Fruit fly (Drosophila melanogaster) whole organism, embryonic: ENCODE measurements around the gene CG32074.
A peak's percentile ranks its signal among the peaks of the same experiment; 100 is the strongest.

Experiments
- Asciz ChIP-seq: fragments of 200-800 bp; sonication (Bioruptor generic); optimal IDR thresholded peaks from 2 replicates; lab custom pipeline; 2017; ENCODE audit warnings: missing biosample characterization, mild to moderate bottlenecking, missing genetic modification characterization, missing genetic modification reagents
- Atf3 ChIP-seq: fragments of 200-800 bp; sonication (Bioruptor generic); optimal IDR thresholded peaks from 3 replicates; lab custom pipeline; 2016; ENCODE audit warnings: missing biosample characterization, missing genetic modification characterization
- Blimp-1 ChIP-seq: fragments of 200-800 bp; sonication (Bioruptor generic); optimal IDR thresholded peaks from 3 replicates; lab custom pipeline; 2018; ENCODE audit warnings: missing biosample characterization, missing genetic modification characterization, mild to moderate bottlenecking, moderate library complexity, missing genetic modification reagents
- CG10274 ChIP-seq: fragments of 200-800 bp; sonication (Bioruptor generic); optimal IDR thresholded peaks from 3 replicates; lab custom pipeline; 2017; ENCODE audit warnings: missing biosample characterization, mild to moderate bottlenecking, missing genetic modification characterization
- CG10979 ChIP-seq: fragments of 200-800 bp; sonication (Bioruptor generic); optimal IDR thresholded peaks from 2 replicates; lab custom pipeline; 2018; ENCODE audit warnings: missing biosample characterization, mild to moderate bottlenecking, missing genetic modification characterization, moderate library complexity
- CG11247 ChIP-seq: fragments of 200-800 bp; sonication (Bioruptor generic); IDR thresholded peaks from 2 replicates; pipeline ENCODE4 v1.3.6; 2022; ENCODE audit warnings: missing biosample characterization, missing genetic modification characterization
- CG11504 ChIP-seq: fragments of 200-800 bp; sonication (Bioruptor generic); optimal IDR thresholded peaks from 3 replicates; lab custom pipeline; 2019; ENCODE audit warnings: missing biosample characterization, mild to moderate bottlenecking, missing genetic modification characterization, moderate library complexity
- CG14014 ChIP-seq: fragments of 200-800 bp; sonication (Bioruptor generic); IDR thresholded peaks from 2 replicates; pipeline ENCODE4 v1.3.6; 2022; ENCODE audit warnings: missing biosample characterization, missing genetic modification characterization
- CG14050 ChIP-seq: fragments of 200-800 bp; sonication (Bioruptor generic); IDR thresholded peaks from 3 replicates; pipeline ENCODE4 v1.3.6; 2022; ENCODE audit warnings: missing biosample characterization, missing genetic modification characterization
- CG15514 ChIP-seq: fragments of 200-800 bp; sonication (Bioruptor generic); optimal IDR thresholded peaks from 3 replicates; lab custom pipeline; 2017; ENCODE audit warnings: missing biosample characterization, missing genetic modification characterization, mild to moderate bottlenecking, moderate library complexity, missing genetic modification reagents
- CG17328 ChIP-seq: fragments of 200-800 bp; sonication (Bioruptor generic); IDR thresholded peaks from 2 replicates; pipeline ENCODE4 v1.3.6; 2022; ENCODE audit warnings: missing biosample characterization, missing genetic modification characterization
- CG18599 ChIP-seq: fragments of 200-800 bp; sonication (Bioruptor generic); optimal IDR thresholded peaks from 3 replicates; lab custom pipeline; 2017; ENCODE audit warnings: missing biosample characterization, missing genetic modification characterization, mild to moderate bottlenecking, moderate library complexity, missing genetic modification reagents
- CG2875 ChIP-seq: fragments of 200-800 bp; sonication (Bioruptor generic); optimal IDR thresholded peaks from 2 replicates; lab custom pipeline; 2017; ENCODE audit warnings: missing biosample characterization, mild to moderate bottlenecking, missing genetic modification characterization, missing genetic modification reagents
- CG2889 ChIP-seq: fragments of 200-800 bp; sonication (Bioruptor generic); IDR thresholded peaks from 3 replicates; pipeline ENCODE4 v1.3.6; 2022; ENCODE audit warnings: missing biosample characterization, missing genetic modification characterization
- CG3065 ChIP-seq: fragments of 200-800 bp; sonication (Bioruptor generic); optimal IDR thresholded peaks from 2 replicates; lab custom pipeline; 2016; ENCODE audit warnings: missing biosample characterization, missing genetic modification characterization
- CG34376 ChIP-seq: fragments of 200-800 bp; sonication (Bioruptor generic); optimal IDR thresholded peaks from 2 replicates; lab custom pipeline; 2018; ENCODE audit warnings: missing biosample characterization, mild to moderate bottlenecking, missing genetic modification characterization
- CG4820 ChIP-seq: fragments of 200-800 bp; sonication (Bioruptor generic); optimal IDR thresholded peaks from 3 replicates; lab custom pipeline; 2016; ENCODE audit warnings: missing biosample characterization, missing genetic modification characterization
- CG6813 ChIP-seq: fragments of 200-800 bp; sonication (Bioruptor generic); optimal IDR thresholded peaks from 2 replicates; lab custom pipeline; 2017; ENCODE audit warnings: missing biosample characterization, missing genetic modification characterization, mild to moderate bottlenecking, moderate library complexity, missing genetic modification reagents
- CG7928 ChIP-seq: fragments of 200-800 bp; sonication (Bioruptor generic); optimal IDR thresholded peaks from 2 replicates; lab custom pipeline; 2017; ENCODE audit warnings: missing biosample characterization, mild to moderate bottlenecking, missing genetic modification characterization
- CG9437 ChIP-seq: fragments of 200-800 bp; sonication (Bioruptor generic); optimal IDR thresholded peaks from 2 replicates; lab custom pipeline; 2018; ENCODE audit warnings: missing biosample characterization, mild to moderate bottlenecking, missing genetic modification characterization
- CG9609 ChIP-seq: fragments of 200-800 bp; sonication (Bioruptor generic); optimal IDR thresholded peaks from 3 replicates; lab custom pipeline; 2016; ENCODE audit warnings: missing biosample characterization, missing genetic modification characterization
- CG9727 ChIP-seq: fragments of 200-800 bp; sonication (Bioruptor generic); optimal IDR thresholded peaks from 3 replicates; lab custom pipeline; 2017; ENCODE audit warnings: missing biosample characterization, mild to moderate bottlenecking, missing genetic modification characterization
- Dll ChIP-seq: fragments of 200-800 bp; sonication (Bioruptor generic); IDR thresholded peaks from 4 replicates; pipeline ENCODE4 v1.3.6; 2022; ENCODE audit warnings: missing biosample characterization, missing genetic modification characterization; ENCODE audit not compliant: partially characterized antibody
- Dp ChIP-seq: fragments of 200-800 bp; sonication (Bioruptor generic); optimal IDR thresholded peaks from 2 replicates; lab custom pipeline; 2018; ENCODE audit warnings: missing biosample characterization, mild to moderate bottlenecking, missing genetic modification characterization, moderate library complexity
- H2.0 ChIP-seq: fragments of 200-800 bp; sonication (Bioruptor generic); IDR thresholded peaks from 2 replicates; pipeline ENCODE4 v1.3.6; 2022; ENCODE audit warnings: missing biosample characterization, missing genetic modification characterization
- HHEX ChIP-seq: fragments of 200-800 bp; sonication (Bioruptor generic); optimal IDR thresholded peaks from 3 replicates; lab custom pipeline; 2017; ENCODE audit warnings: missing biosample characterization, mild to moderate bottlenecking, missing genetic modification characterization, missing genetic modification reagents
- HLH3B ChIP-seq: fragments of 200-800 bp; sonication (Bioruptor generic); IDR thresholded peaks from 2 replicates; pipeline ENCODE4 v1.3.6; 2022; ENCODE audit warnings: missing biosample characterization, missing genetic modification characterization
- HLH4C ChIP-seq: fragments of 200-800 bp; sonication (Bioruptor generic); IDR thresholded peaks from 3 replicates; pipeline ENCODE4 v1.3.6; 2022; ENCODE audit warnings: missing biosample characterization, missing genetic modification characterization; ENCODE audit not compliant: partially characterized antibody
- Hmr ChIP-seq: fragments of 200-800 bp; sonication (Bioruptor generic); optimal IDR thresholded peaks from 3 replicates; lab custom pipeline; 2017; ENCODE audit warnings: mild to moderate bottlenecking, missing biosample characterization, missing genetic modification reagents, missing genetic modification characterization
- Hr39 ChIP-seq: fragments of >200 bp; optimal IDR thresholded peaks from 2 replicates; lab custom pipeline; 2017
- Nf-YA ChIP-seq: fragments of 200-800 bp; sonication (Bioruptor generic); IDR thresholded peaks from 2 replicates; pipeline ENCODE4 v1.3.6; 2022; ENCODE audit warnings: missing biosample characterization, missing genetic modification characterization
- Sox100B ChIP-seq: fragments of 200-800 bp; sonication (Bioruptor generic); optimal IDR thresholded peaks from 3 replicates; lab custom pipeline; 2018; ENCODE audit warnings: missing biosample characterization, mild to moderate bottlenecking, missing genetic modification characterization
- bowl ChIP-seq: fragments of 200-800 bp; sonication (Bioruptor generic); IDR thresholded peaks from 2 replicates; pipeline ENCODE4 v1.3.6; 2022; ENCODE audit warnings: missing biosample characterization, missing genetic modification characterization
- cg ChIP-seq: fragments of 200-800 bp; sonication (Bioruptor generic); optimal IDR thresholded peaks from 3 replicates; lab custom pipeline; 2019; ENCODE audit warnings: missing biosample characterization, mild to moderate bottlenecking, missing genetic modification characterization, moderate library complexity
- crol ChIP-seq: fragments of 200-800 bp; sonication (Bioruptor generic); IDR thresholded peaks from 2 replicates; pipeline ENCODE4 v1.3.6; 2022; ENCODE audit warnings: missing biosample characterization, missing genetic modification characterization
- emc ChIP-seq: fragments of 200-800 bp; sonication (Bioruptor generic); optimal IDR thresholded peaks from 2 replicates; lab custom pipeline; 2016; ENCODE audit warnings: missing biosample characterization, missing genetic modification characterization
- eve ChIP-seq, 2 experiments: fragments of >200 bp; optimal IDR thresholded peaks; 2 replicates each; lab custom pipeline; 2017; ENCODE audit warnings: missing biosample characterization in 2 of 2, missing genetic modification characterization in 2 of 2
- gro ChIP-seq: fragments of 200-800 bp; sonication (Bioruptor generic); optimal IDR thresholded peaks from 2 replicates; lab custom pipeline; 2016; ENCODE audit warnings: missing biosample characterization, missing genetic modification characterization
- kay ChIP-seq: fragments of 200-800 bp; sonication (Bioruptor generic); optimal IDR thresholded peaks from 2 replicates; lab custom pipeline; 2016; ENCODE audit warnings: missing biosample characterization, missing genetic modification characterization
- knrl ChIP-seq: fragments of 200-800 bp; sonication (Bioruptor generic); IDR thresholded peaks from 3 replicates; pipeline ENCODE4 v1.3.6; 2022; ENCODE audit warnings: missing biosample characterization, missing genetic modification characterization; ENCODE audit not compliant: partially characterized antibody
- lbe ChIP-seq: fragments of 200-800 bp; sonication (Bioruptor generic); optimal IDR thresholded peaks from 2 replicates; lab custom pipeline; 2016; ENCODE audit warnings: missing biosample characterization, mild to moderate bottlenecking, missing genetic modification characterization
- mam ChIP-seq: fragments of 200-800 bp; sonication (Bioruptor generic); optimal IDR thresholded peaks from 3 replicates; lab custom pipeline; 2016; ENCODE audit warnings: missing biosample characterization, missing genetic modification characterization
- onecut ChIP-seq: fragments of 200-800 bp; sonication (Bioruptor generic); IDR thresholded peaks from 2 replicates; pipeline ENCODE4 v1.3.6; 2022; ENCODE audit warnings: missing biosample characterization, missing genetic modification characterization
- pita ChIP-seq: fragments of 200-800 bp; sonication (Bioruptor generic); optimal IDR thresholded peaks from 2 replicates; lab custom pipeline; 2017; ENCODE audit warnings: missing biosample characterization, mild to moderate bottlenecking, missing genetic modification characterization
- shn ChIP-seq: fragments of 200-800 bp; sonication (Bioruptor generic); optimal IDR thresholded peaks from 3 replicates; lab custom pipeline; 2016; ENCODE audit warnings: missing biosample characterization, missing genetic modification characterization
- tna ChIP-seq: fragments of 200-800 bp; sonication (Bioruptor generic); IDR thresholded peaks from 2 replicates; pipeline ENCODE4 v1.3.6; 2022; ENCODE audit warnings: missing biosample characterization, missing genetic modification characterization; ENCODE audit not compliant: partially characterized antibody
- vnd ChIP-seq: fragments of 200-800 bp; sonication (Bioruptor generic); IDR thresholded peaks from 3 replicates; pipeline ENCODE4 v1.3.6; 2022; ENCODE audit warnings: missing biosample characterization, missing genetic modification characterization; ENCODE audit not compliant: partially characterized antibody
- vvl ChIP-seq: fragments of 200-800 bp; sonication (Bioruptor generic); IDR thresholded peaks from 2 replicates; pipeline ENCODE4 v1.3.6; 2022; ENCODE audit warnings: missing biosample characterization, missing genetic modification characterization
- zfh2 ChIP-seq: fragments of 200-800 bp; sonication (Bioruptor generic); optimal IDR thresholded peaks from 2 replicates; lab custom pipeline; 2016; ENCODE audit warnings: missing biosample characterization, missing genetic modification characterization

The CG32074 gene

dm6 chr3L:11091943-11092609, 40.0 kb downstream of the CG32074 start (continued):
- TF ChIP-seq Atf3 (GFP tag; lab: Kevin White, UChicago) (no peak), CG11504 (peak; percentile 7), CG3065 (GFP tag; lab: Kevin White, UChicago) (peak; percentile 34), emc (no peak), crol (GFP tag; lab: Robert Waterston, UW) (peak; percentile 86), CG10274 (GFP tag; lab: Kevin White, UChicago) (no peak), HLH4C (GFP tag; lab: Robert Waterston, UW) (no peak), Dp (peak; percentile 2), HLH3B (GFP tag; lab: Robert Waterston, UW) (no peak), CG14014 (0 out of 2 replicates have a peak, but pooled peaks have one; percentile 8), CG6813 (GFP tag; lab: Kevin White, UChicago) (peak; percentile 27), CG18599 (GFP tag; lab: Kevin White, UChicago) (peak; percentile 47), pita (GFP tag; lab: Kevin White, UChicago) (no peak), H2.0 (GFP tag; lab: Robert Waterston, UW) (peak; percentile 19; the same call in 1 of the 2 replicates), Dll (GFP tag; lab: Robert Waterston, UW) (no peak), shn (GFP tag; lab: Kevin White, UChicago) (peak; percentile 51), CG2889 (GFP tag; lab: Robert Waterston, UW) (no peak), CG9609 (GFP tag; lab: Kevin White, UChicago) (peak; percentile 22), CG9437 (GFP tag; lab: Kevin White, UChicago) (peak; percentile 40), Asciz (GFP tag; lab: Kevin White, UChicago) (peak; percentile 14), eve (GFP tag; optimal IDR thresholded peaks at IDR 0.05; lab: Kevin White, UChicago) (peak in 1 of 2 experiments; percentile 58), CG34376 (no peak), Sox100B (peak; percentile 14), CG15514 (GFP tag; lab: Kevin White, UChicago) (peak; percentile 62), CG9727 (GFP tag; lab: Kevin White, UChicago) (peak; percentile 47), tna (GFP tag; lab: Robert Waterston, UW) (no peak), CG2875 (no peak), Nf-YA (GFP tag; lab: Robert Waterston, UW) (no peak), Blimp-1 (GFP tag; lab: Kevin White, UChicago) (no peak), knrl (GFP tag; lab: Robert Waterston, UW) (peak; percentile 15; the same call in 1 of the 3 replicates), mam (GFP tag; lab: Kevin White, UChicago) (peak; percentile 64), vvl (GFP tag; lab: Robert Waterston, UW) (peak; percentile 79), CG17328 (peak; percentile 42; the same call in 1 of the 2 replicates), vnd (no peak), cg (GFP tag; lab: Kevin White, UChicago) (no peak), onecut (peak; percentile 56; the same call in 1 of the 2 replicates), kay (GFP tag; lab: Kevin White, UChicago) (peak; percentile 43), Hr39 (lab: Kevin White, UChicago) (no peak), CG4820 (peak; percentile 39), lbe (peak; percentile 48), CG11247 (peak; percentile 68), gro (GFP tag; lab: Kevin White, UChicago) (peak; percentile 47), Hmr (GFP tag; lab: Kevin White, UChicago) (peak; percentile 59), bowl (GFP tag; lab: Robert Waterston, UW) (no peak), CG10979 (tag; lab: Kevin White, UChicago) (peak; percentile 23), CG14050 (GFP tag; lab: Robert Waterston, UW) (no peak), zfh2 (peak; percentile 51), HHEX (GFP tag; lab: Kevin White, UChicago) (peak; percentile 69), CG7928 (GFP tag; lab: Kevin White, UChicago) (no peak)
